Fruit fly (Drosophila melanogaster) whole organism, wandering third instar larva: ENCODE data around the gene CG10801.

ENCODE experiments used
- Abd-B ChIP-seq: fragments of >200 bp; optimal IDR thresholded peaks from 2 replicates; lab custom pipeline; 2017; ENCODE audit warnings: missing biosample characterization, missing genetic modification characterization
- CG32264 ChIP-seq: fragments of 200-800 bp; sonication (Bioruptor generic); optimal IDR thresholded peaks from 2 replicates; lab custom pipeline; 2016; ENCODE audit warnings: missing biosample characterization, missing genetic modification characterization
- CG9705 ChIP-seq: fragments of 200-800 bp; sonication (Bioruptor generic); optimal IDR thresholded peaks from 2 replicates; lab custom pipeline; 2018; ENCODE audit warnings: missing biosample characterization, mild to moderate bottlenecking, missing genetic modification characterization
- CrebA ChIP-seq: fragments of 200-800 bp; sonication (Bioruptor generic); optimal IDR thresholded peaks from 2 replicates; lab custom pipeline; 2016; ENCODE audit warnings: missing biosample characterization, mild to moderate bottlenecking, missing genetic modification characterization, borderline replicate concordance
- Dfd ChIP-seq: fragments of >200 bp; optimal IDR thresholded peaks from 2 replicates; lab custom pipeline; 2017; ENCODE audit warnings: missing biosample characterization, missing genetic modification characterization
- Dif ChIP-seq: fragments of 200-275, 200-300 bp; sonication (Bioruptor generic); optimal IDR thresholded peaks from 2 replicates; lab custom pipeline; 2018; ENCODE audit warnings: missing biosample characterization, missing genetic modification characterization; ENCODE audit not compliant: partially characterized antibody
- HLH106 ChIP-seq: fragments of 200-800 bp; optimal IDR thresholded peaks from 3 replicates; lab custom pipeline; 2019; ENCODE audit warnings: missing biosample characterization, mild to moderate bottlenecking, missing genetic modification characterization, moderate library complexity
- Hnf4 ChIP-seq: fragments of 200-800 bp; sonication (Bioruptor generic); optimal IDR thresholded peaks from 2 replicates; lab custom pipeline; 2016; ENCODE audit warnings: missing biosample characterization, mild to moderate bottlenecking, missing genetic modification characterization
- Hr78 ChIP-seq: fragments of >200 bp; optimal IDR thresholded peaks from 2 replicates; lab custom pipeline; 2017; ENCODE audit warnings: missing biosample characterization, missing genetic modification characterization
- Hr83 ChIP-seq: fragments of 200-300 bp; sonication (Bioruptor generic); optimal IDR thresholded peaks from 2 replicates; lab custom pipeline; 2016; ENCODE audit warnings: missing biosample characterization, mild to moderate bottlenecking, missing genetic modification characterization, moderate library complexity; ENCODE audit not compliant: poor library complexity, severe bottlenecking
- Jra ChIP-seq: sonication (Bioruptor generic); optimal IDR thresholded peaks from 2 replicates; lab custom pipeline; 2016; ENCODE audit warnings: missing biosample characterization, missing genetic modification characterization
- Myc ChIP-seq: fragments of >200 bp; optimal IDR thresholded peaks from 2 replicates; lab custom pipeline; 2017
- N ChIP-seq: fragments of >200 bp; optimal IDR thresholded peaks from 2 replicates; lab custom pipeline; 2018; ENCODE audit warnings: missing biosample characterization, missing external identifiers, missing genetic modification characterization
- OdsH ChIP-seq: fragments of 200-800 bp; sonication (Bioruptor generic); optimal IDR thresholded peaks from 2 replicates; lab custom pipeline; 2016; ENCODE audit warnings: missing biosample characterization, mild to moderate bottlenecking, missing genetic modification characterization
- Rel ChIP-seq, 2 experiments: fragments of 200-800 bp; sonication (Bioruptor generic) in 1 of 2; optimal IDR thresholded peaks; 2 replicates in 1 of 2; 3 replicates in 1 of 2; lab custom pipeline; 2016 to 2019; ENCODE audit warnings: mild to moderate bottlenecking in 2 of 2, missing biosample characterization in 2 of 2, missing genetic modification characterization in 2 of 2, moderate library complexity in 1 of 2
- Sp1 ChIP-seq: fragments of 200-800 bp; sonication (Bioruptor generic); optimal IDR thresholded peaks from 3 replicates; lab custom pipeline; 2019; ENCODE audit warnings: missing biosample characterization, mild to moderate bottlenecking, missing genetic modification characterization, moderate library complexity
- br ChIP-seq: fragments of 200-800 bp; sonication (Bioruptor generic); optimal IDR thresholded peaks from 2 replicates; lab custom pipeline; 2016; ENCODE audit warnings: missing biosample characterization, missing genetic modification characterization
- brk ChIP-seq: fragments of 200-800 bp; sonication (Bioruptor generic); optimal IDR thresholded peaks from 2 replicates; lab custom pipeline; 2016; ENCODE audit warnings: missing biosample characterization, mild to moderate bottlenecking, missing genetic modification characterization
- dmrt93B ChIP-seq: fragments of 200-800 bp; sonication (Bioruptor generic); optimal IDR thresholded peaks from 2 replicates; lab custom pipeline; 2018; ENCODE audit warnings: missing biosample characterization, mild to moderate bottlenecking, missing genetic modification characterization
- dsf ChIP-seq: sonication (Bioruptor generic); optimal IDR thresholded peaks from 2 replicates; lab custom pipeline; 2016; ENCODE audit warnings: missing biosample characterization, missing genetic modification characterization, borderline replicate concordance
- ey ChIP-seq: fragments of 200-800 bp; sonication (Bioruptor generic); optimal IDR thresholded peaks from 2 replicates; lab custom pipeline; 2016; ENCODE audit warnings: missing biosample characterization, missing genetic modification characterization
- foxo ChIP-seq, 2 experiments: fragments of 200-800 bp; sonication (Bioruptor generic); optimal IDR thresholded peaks; 2 replicates in 1 of 2; 3 replicates in 1 of 2; lab custom pipeline; 2016 to 2017; ENCODE audit warnings: missing biosample characterization in 2 of 2, missing genetic modification characterization in 2 of 2
- fru ChIP-seq: fragments of 200-800 bp; sonication (Bioruptor generic); optimal IDR thresholded peaks from 3 replicates; lab custom pipeline; 2016; ENCODE audit warnings: missing biosample characterization, mild to moderate bottlenecking, missing genetic modification characterization
- h ChIP-seq: fragments of 200-800 bp; sonication (Bioruptor generic); optimal IDR thresholded peaks from 3 replicates; lab custom pipeline; 2016; ENCODE audit warnings: missing biosample characterization, mild to moderate bottlenecking, missing genetic modification characterization
- jim ChIP-seq: fragments of 175-275, 200-325 bp; sonication (Bioruptor generic); optimal IDR thresholded peaks from 2 replicates; lab custom pipeline; 2016; ENCODE audit warnings: missing biosample characterization, mild to moderate bottlenecking, missing genetic modification characterization
- psq ChIP-seq: fragments of 200-800 bp; sonication (Bioruptor generic); optimal IDR thresholded peaks from 3 replicates; lab custom pipeline; 2017; ENCODE audit warnings: missing biosample characterization, mild to moderate bottlenecking, missing genetic modification characterization, moderate library complexity
- rgr ChIP-seq: fragments of 200-800 bp; sonication (Bioruptor generic); optimal IDR thresholded peaks from 3 replicates; lab custom pipeline; 2016; ENCODE audit warnings: missing biosample characterization, mild to moderate bottlenecking, missing genetic modification characterization
- sage ChIP-seq: fragments of 200-800 bp; sonication (Bioruptor generic); optimal IDR thresholded peaks from 2 replicates; lab custom pipeline; 2016; ENCODE audit warnings: missing biosample characterization, mild to moderate bottlenecking, missing genetic modification characterization
- sv ChIP-seq: fragments of 200-800 bp; sonication (Bioruptor generic); optimal IDR thresholded peaks from 3 replicates; lab custom pipeline; 2016; ENCODE audit warnings: missing biosample characterization, missing genetic modification characterization
- tai ChIP-seq: sonication (Bioruptor generic); optimal IDR thresholded peaks from 2 replicates; lab custom pipeline; 2016; ENCODE audit warnings: missing biosample characterization, missing genetic modification characterization
- usp ChIP-seq: fragments of >200 bp; optimal IDR thresholded peaks from 2 replicates; lab custom pipeline; 2017; ENCODE audit warnings: missing biosample characterization, missing genetic modification characterization
- woc ChIP-seq: sonication (Bioruptor generic); optimal IDR thresholded peaks from 2 replicates; lab custom pipeline; 2016; ENCODE audit warnings: missing biosample characterization, mild to moderate bottlenecking, missing genetic modification characterization

Gene CG10801

DNA sequence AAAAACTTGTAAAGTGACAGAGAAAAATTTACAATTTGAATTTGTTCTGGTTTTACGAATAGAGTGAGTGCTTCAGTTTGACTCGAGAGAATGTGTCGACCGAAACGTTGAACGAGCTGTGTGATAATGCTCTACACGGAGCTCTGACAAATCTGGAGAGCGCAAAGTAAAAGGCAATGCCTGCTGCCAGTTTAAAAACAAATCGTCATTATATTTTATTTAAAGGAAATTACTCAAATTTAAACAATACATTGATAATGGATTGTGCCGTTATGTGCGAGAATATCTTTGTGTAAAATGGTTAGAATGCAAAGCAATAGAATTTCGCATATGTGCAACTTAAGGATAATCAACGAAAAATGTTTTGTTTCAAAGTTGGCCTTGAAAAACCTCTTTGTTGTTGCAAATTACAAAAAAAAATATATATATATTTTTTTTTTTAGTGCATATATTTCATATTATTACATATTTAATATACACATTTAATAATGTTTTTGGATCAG, at the start of gene CG10801, which contains the start of gene CG16782:
Gene CG10801 (plus strand): TSS at position 453 of the 503 bp plus-strand sequence.
Gene CG16782 (minus strand): TSS at position 101 of the 503 bp plus-strand sequence.
- TF ChIP-seq jim (GFP tag; lab: Kevin White, UChicago) (no peak), fru (no peak), dmrt93B (GFP tag; lab: Kevin White, UChicago) (no peak), Jra (GFP tag; lab: Kevin White, UChicago) (no peak), Myc (lab: Kevin White, UChicago) (no peak)

DNA sequence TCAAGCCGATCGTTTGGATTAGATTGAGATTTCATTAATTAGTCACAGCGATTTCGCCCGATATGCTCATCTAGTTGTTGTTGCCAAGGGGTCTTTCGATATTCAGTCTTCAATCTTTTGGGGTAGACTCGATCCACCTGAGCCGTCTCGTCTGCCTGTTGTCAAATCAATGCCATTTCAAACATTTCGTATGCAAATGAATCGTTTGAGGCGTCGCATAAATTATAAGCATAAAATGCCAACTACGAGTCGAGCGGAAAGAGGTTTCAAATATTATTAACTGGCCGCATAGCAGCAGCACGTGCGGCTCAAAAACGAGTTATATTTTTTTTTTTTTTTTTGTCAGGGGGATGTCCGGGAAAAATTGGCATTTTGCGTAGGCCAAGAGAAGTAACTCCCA, 49.0 kb upstream of the CG10801 start:
- TF ChIP-seq Rel (GFP tag; optimal IDR thresholded peaks at IDR 0.05; lab: Kevin White, UChicago) (no peak), Rel (tag; optimal IDR thresholded peaks at IDR 0.05; lab: Kevin White, UChicago) (no peak), psq (no peak), br (GFP tag; lab: Kevin White, UChicago) (no peak), Dif (no peak), dmrt93B (GFP tag; lab: Kevin White, UChicago) (no peak), Myc (lab: Kevin White, UChicago) (no peak), tai (GFP tag; lab: Kevin White, UChicago) (no peak), Hr83 (no peak), rgr (GFP tag; lab: Kevin White, UChicago) (no peak), CG32264 (GFP tag; lab: Kevin White, UChicago) (no peak), brk (no peak), Abd-B (GFP tag; lab: Kevin White, UChicago) (no peak), Hr78 (GFP tag; lab: Kevin White, UChicago) (no peak), foxo (GFP tag; optimal IDR thresholded peaks at IDR 0.05; lab: Kevin White, UChicago) (no peak), dsf (GFP tag; lab: Kevin White, UChicago) (no peak), Jra (GFP tag; lab: Kevin White, UChicago) (no peak), Dfd (GFP tag; lab: Kevin White, UChicago) (no peak), Sp1 (GFP tag; lab: Kevin White, UChicago) (no peak)

DNA sequence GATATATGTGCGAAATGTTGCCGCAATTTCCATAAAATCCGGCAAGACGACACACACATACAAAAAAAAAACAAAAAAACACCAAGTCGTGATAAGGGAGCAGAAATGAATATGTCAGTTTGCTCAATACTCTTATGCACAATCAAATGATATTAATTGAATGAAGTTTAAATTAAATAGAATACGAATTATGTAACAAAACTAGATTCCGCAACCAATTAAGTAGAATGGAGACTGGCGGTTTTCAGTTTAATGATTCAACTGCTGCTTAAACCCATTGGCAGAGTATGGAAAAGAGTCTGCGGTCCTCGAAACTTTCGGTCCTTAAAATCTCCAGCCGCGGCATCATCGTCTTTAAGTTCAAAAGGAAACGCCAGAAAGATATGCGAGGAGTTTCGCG, 48.6 kb upstream of the CG10801 start:
- peak; percentile 82 for TF ChIP-seq br (GFP tag; lab: Kevin White, UChicago)
- peak; percentile 83 for TF ChIP-seq ey (GFP tag; lab: Kevin White, UChicago)
- no peak for TF ChIP-seq N (GFP tag; lab: Kevin White, UChicago)
- TF ChIP-seq rgr (GFP tag; lab: Kevin White, UChicago), result peak; percentile 85
- peak; percentile 89 for TF ChIP-seq fru
- TF ChIP-seq Dif, result no peak
- TF ChIP-seq brk, result peak; percentile 26
- TF ChIP-seq foxo (GFP tag; optimal IDR thresholded peaks at IDR 0.05; lab: Kevin White, UChicago), result peak in 1 of 2 experiments; percentile 86
- TF ChIP-seq tai (GFP tag; lab: Kevin White, UChicago), result peak; percentile 17
- no peak for TF ChIP-seq Dfd (GFP tag; lab: Kevin White, UChicago)
- no peak for TF ChIP-seq CG9705 (GFP tag; lab: Kevin White, UChicago)
- peak; percentile 49 for TF ChIP-seq CrebA
- peak; percentile 82 for TF ChIP-seq woc (GFP tag; lab: Kevin White, UChicago)
- peak; percentile 50 for TF ChIP-seq Rel (GFP tag; optimal IDR thresholded peaks at IDR 0.05; lab: Kevin White, UChicago)
- no peak for TF ChIP-seq Rel (tag; optimal IDR thresholded peaks at IDR 0.05; lab: Kevin White, UChicago)
- TF ChIP-seq sage (GFP tag; lab: Kevin White, UChicago), result peak; percentile 54
- TF ChIP-seq CG32264 (GFP tag; lab: Kevin White, UChicago), result peak; percentile 56
- TF ChIP-seq h (GFP tag; lab: Kevin White, UChicago), result peak; percentile 81
- peak; percentile 81 for TF ChIP-seq OdsH
- TF ChIP-seq HLH106, result peak; percentile 54
- peak; percentile 57 for TF ChIP-seq Sp1 (GFP tag; lab: Kevin White, UChicago)
- no peak for TF ChIP-seq Myc (lab: Kevin White, UChicago)
- no peak for TF ChIP-seq sv (GFP tag; lab: Kevin White, UChicago)
- peak; percentile 73 for TF ChIP-seq psq
- peak; percentile 67 for TF ChIP-seq dmrt93B (GFP tag; lab: Kevin White, UChicago)
- peak; percentile 79 for TF ChIP-seq Hnf4

DNA sequence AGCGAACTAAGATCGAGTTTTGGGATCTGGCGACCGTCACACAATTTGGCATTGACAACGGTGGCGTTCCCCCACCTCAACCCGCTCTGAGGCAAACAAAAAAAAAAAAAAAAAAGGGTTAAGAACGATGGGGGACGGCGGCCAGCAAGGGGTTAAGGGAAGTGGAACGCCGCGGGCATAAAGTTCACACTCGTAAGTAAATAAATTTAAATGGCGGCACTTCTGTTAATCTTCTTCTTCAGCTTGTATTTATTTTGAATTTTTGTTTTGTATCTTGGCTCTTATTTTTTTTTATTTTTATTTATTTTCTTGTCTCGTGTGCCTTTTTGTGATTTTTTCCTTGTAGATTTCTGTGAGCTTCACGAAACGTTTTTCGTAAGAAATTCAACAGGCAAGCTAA, 47.5 kb upstream of the CG10801 start:
- TF ChIP-seq fru (peak; percentile 60), rgr (GFP tag; lab: Kevin White, UChicago) (no peak), dmrt93B (GFP tag; lab: Kevin White, UChicago) (no peak), CG9705 (GFP tag; lab: Kevin White, UChicago) (no peak), woc (GFP tag; lab: Kevin White, UChicago) (no peak), sv (GFP tag; lab: Kevin White, UChicago) (no peak), brk (no peak), CrebA (peak; percentile 7), Hnf4 (no peak), Dfd (GFP tag; lab: Kevin White, UChicago) (no peak), usp (GFP tag; lab: Kevin White, UChicago) (no peak), Sp1 (GFP tag; lab: Kevin White, UChicago) (peak; percentile 29), sage (GFP tag; lab: Kevin White, UChicago) (no peak), Hr83 (no peak), h (GFP tag; lab: Kevin White, UChicago) (no peak), ey (GFP tag; lab: Kevin White, UChicago) (no peak), jim (GFP tag; lab: Kevin White, UChicago) (peak; percentile 95), br (GFP tag; lab: Kevin White, UChicago) (no peak), Hr78 (GFP tag; lab: Kevin White, UChicago) (no peak), HLH106 (no peak), Myc (lab: Kevin White, UChicago) (no peak)
